Worm (Caenorhabditis elegans): ENCODE data around the gene E02C12.11.

DNA sequence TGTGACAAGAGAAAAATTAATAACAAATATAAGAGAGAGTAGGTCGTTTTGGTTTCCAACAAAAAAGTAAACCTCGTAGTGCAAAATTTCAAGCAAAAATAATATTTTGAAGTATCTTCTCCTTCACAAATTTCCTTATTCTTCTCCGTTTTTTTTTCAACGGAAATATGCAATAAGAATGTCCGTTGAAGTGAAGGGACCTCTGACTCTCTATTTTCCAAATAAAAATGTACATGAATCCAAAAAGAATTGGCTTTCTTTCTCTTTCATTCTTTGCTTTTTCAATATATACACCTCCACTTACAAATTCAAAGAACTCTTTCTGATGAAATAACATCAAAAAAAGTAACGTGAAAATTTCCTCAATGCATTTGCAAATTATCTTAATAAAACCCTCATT is 36.9 kb upstream of the E02C12.11 start, which contains the start of gene F36D4.1:
- no peak for TF ChIP-seq dao-5 (tag; optimal IDR thresholded peaks at IDR 0.05)
- no peak for TF ChIP-seq him-1 (tag; optimal IDR thresholded peaks at IDR 0.05)
- TF ChIP-seq W03F9.2 (tag; optimal IDR thresholded peaks at IDR 0.05): no peak

Data from whole organism, L4/young adult.